Fruit fly (Drosophila melanogaster) Kc167 (cell line): Measurements from ENCODE around the gene CG31955.

ENCODE experiments used
- Myc ChIP-seq: fragments of >200 bp; optimal IDR thresholded peaks from 2 replicates; lab custom pipeline; 2017; ENCODE audit warnings: missing external identifiers
- Sin3A ChIP-seq: fragments of >200 bp; optimal IDR thresholded peaks from 2 replicates; lab custom pipeline; 2018; ENCODE audit warnings: missing external identifiers
- h ChIP-seq: fragments of >200 bp; optimal IDR thresholded peaks from 3 replicates; lab custom pipeline; 2018; ENCODE audit warnings: missing external identifiers
- insv ChIP-seq: fragments of >200 bp; optimal IDR thresholded peaks from 3 replicates; lab custom pipeline; 2018; ENCODE audit warnings: missing external identifiers
- psq ChIP-seq: fragments of >200 bp; optimal IDR thresholded peaks from 2 replicates; lab custom pipeline; 2017; ENCODE audit warnings: missing external identifiers

- no peak for TF ChIP-seq h
- TF ChIP-seq psq (lab: Kevin White, UChicago), result no peak
- no peak for TF ChIP-seq insv (lab: Kevin White, UChicago)
- no peak for TF ChIP-seq Myc (lab: Kevin White, UChicago)
- TF ChIP-seq Sin3A, result no peak
Observed at dm6 chr2L:3697772-3698171, 15.1 kb downstream of the CG31955 start, which contains the start of gene CG3604.
